Fruit fly (Drosophila melanogaster) whole organism, pupa: ENCODE measurements around the gene Bre1.

Experiments used
- CG10348 ChIP-seq: fragments of 200-800 bp; sonication (Bioruptor generic); IDR thresholded peaks from 2 replicates; pipeline ENCODE4 v1.3.6; 2022; ENCODE audit warnings: missing biosample characterization, missing genetic modification characterization
- CG12605 ChIP-seq: fragments of 200-800 bp; sonication (Bioruptor generic); IDR thresholded peaks from 2 replicates; pipeline ENCODE4 v1.3.6; 2022; ENCODE audit warnings: missing biosample characterization, missing genetic modification characterization
- CG13204 ChIP-seq: fragments of 200-800 bp; sonication (Bioruptor generic); optimal IDR thresholded peaks from 2 replicates; lab custom pipeline; 2018; ENCODE audit warnings: missing biosample characterization, mild to moderate bottlenecking, missing genetic modification characterization, moderate library complexity
- CG14655 ChIP-seq: fragments of 200-800 bp; sonication (Bioruptor generic); optimal IDR thresholded peaks from 3 replicates; lab custom pipeline; 2017; ENCODE audit warnings: mild to moderate bottlenecking, missing biosample characterization, missing genetic modification reagents, missing genetic modification characterization
- CG15710 ChIP-seq: fragments of 200-800 bp; sonication (Bioruptor generic); optimal IDR thresholded peaks from 2 replicates; lab custom pipeline; 2018; ENCODE audit warnings: missing biosample characterization, mild to moderate bottlenecking, missing genetic modification characterization, moderate library complexity
- CG17806 ChIP-seq: fragments of 200-800 bp; sonication (Bioruptor generic); optimal IDR thresholded peaks from 2 replicates; lab custom pipeline; 2018; ENCODE audit warnings: missing biosample characterization, mild to moderate bottlenecking, missing genetic modification characterization, moderate library complexity
- CG32121 ChIP-seq: fragments of 200-800 bp; sonication (Bioruptor generic); IDR thresholded peaks from 2 replicates; pipeline ENCODE4 v1.3.6; 2022; ENCODE audit warnings: missing biosample characterization, missing genetic modification characterization
- CG34367 ChIP-seq: fragments of 200-800 bp; sonication (Bioruptor generic); optimal IDR thresholded peaks from 2 replicates; lab custom pipeline; 2018; ENCODE audit warnings: missing biosample characterization, mild to moderate bottlenecking, missing genetic modification characterization
- CG4496 ChIP-seq: fragments of 200-800 bp; sonication (Bioruptor generic); IDR thresholded peaks from 3 replicates; pipeline ENCODE4 v1.3.6; 2022; ENCODE audit warnings: missing biosample characterization, missing genetic modification characterization
- CG8159 ChIP-seq: fragments of 200-800 bp; sonication (Bioruptor generic); optimal IDR thresholded peaks from 3 replicates; lab custom pipeline; 2018; ENCODE audit warnings: missing biosample characterization, mild to moderate bottlenecking, missing genetic modification characterization, moderate library complexity
- CG8301 ChIP-seq: fragments of 200-800 bp; sonication (Bioruptor generic); optimal IDR thresholded peaks from 2 replicates; lab custom pipeline; 2018; ENCODE audit warnings: missing biosample characterization, mild to moderate bottlenecking, missing genetic modification characterization
- CG9948 ChIP-seq: fragments of 200-800 bp; sonication (Bioruptor generic); optimal IDR thresholded peaks from 2 replicates; lab custom pipeline; 2018; ENCODE audit warnings: missing biosample characterization, mild to moderate bottlenecking, missing genetic modification characterization, moderate library complexity
- D1 ChIP-seq: fragments of 200-800 bp; sonication (Bioruptor generic); optimal IDR thresholded peaks from 2 replicates; lab custom pipeline; 2018; ENCODE audit warnings: missing biosample characterization, mild to moderate bottlenecking, missing genetic modification characterization, moderate library complexity
- EcR ChIP-seq: fragments of 200-800 bp; sonication (Bioruptor generic); optimal IDR thresholded peaks from 3 replicates; lab custom pipeline; 2019; ENCODE audit warnings: missing biosample characterization, missing genetic modification characterization, mild to moderate bottlenecking, moderate library complexity, missing genetic modification reagents
- Ets98B ChIP-seq: fragments of 200-800 bp; sonication (Bioruptor generic); IDR thresholded peaks from 2 replicates; pipeline ENCODE4 v1.3.6; 2022; ENCODE audit warnings: missing biosample characterization, missing genetic modification characterization
- Pif1A ChIP-seq: fragments of 200-800 bp; sonication (Bioruptor generic); optimal IDR thresholded peaks from 3 replicates; lab custom pipeline; 2016; ENCODE audit warnings: missing biosample characterization, missing genetic modification characterization
- Pif1B ChIP-seq: fragments of 200-800 bp; sonication (Bioruptor generic); optimal IDR thresholded peaks from 3 replicates; lab custom pipeline; 2016; ENCODE audit warnings: missing biosample characterization, missing genetic modification characterization
- Snoo ChIP-seq: fragments of 200-800 bp; sonication (Bioruptor generic); optimal IDR thresholded peaks from 3 replicates; lab custom pipeline; 2017; ENCODE audit warnings: missing biosample characterization, mild to moderate bottlenecking, missing genetic modification characterization, inconsistent platforms
- fd96Ca ChIP-seq: fragments of 200-800 bp; sonication (Bioruptor generic); IDR thresholded peaks from 3 replicates; pipeline ENCODE4 v1.3.6; 2022; ENCODE audit warnings: missing biosample characterization, missing genetic modification characterization
- gl ChIP-seq: fragments of 200-800 bp; sonication (Bioruptor generic); optimal IDR thresholded peaks from 2 replicates; lab custom pipeline; 2018; ENCODE audit warnings: missing biosample characterization, mild to moderate bottlenecking, missing genetic modification characterization
- rn ChIP-seq: fragments of 200-800 bp; sonication (Bioruptor generic); IDR thresholded peaks from 2 replicates; pipeline ENCODE4 v1.3.6; 2022; ENCODE audit warnings: missing biosample characterization, missing genetic modification characterization

Gene Bre1

dm6 chr3L:5774782-5775181 is 19.2 kb downstream of the Bre1 start:
- TF ChIP-seq CG34367 (tag; lab: Kevin White, UChicago), result no peak
- 0 out of 3 replicates have a peak, but pooled peaks have one; percentile 9 for TF ChIP-seq CG4496 (GFP tag; lab: Robert Waterston, UW)
- peak; percentile 22 for TF ChIP-seq EcR (GFP tag; lab: Kevin White, UChicago)

dm6 chr3L:5770817-5771425 is 23.1 kb downstream of the Bre1 start:
- TF ChIP-seq CG12605, result peak; percentile 34; the same call in 1 of the 2 replicates
- TF ChIP-seq CG9948 (tag; lab: Kevin White, UChicago), result peak; percentile 79
- peak; percentile 82 for TF ChIP-seq CG4496 (GFP tag; lab: Robert Waterston, UW)
- TF ChIP-seq CG34367 (tag; lab: Kevin White, UChicago), result peak; percentile 77
- peak; percentile 78 for TF ChIP-seq Snoo
- TF ChIP-seq Ets98B (GFP tag; lab: Robert Waterston, UW), result peak; percentile 58
- TF ChIP-seq CG8301 (tag; lab: Kevin White, UChicago), result peak; percentile 87
- peak; percentile 28 for TF ChIP-seq gl (tag; lab: Kevin White, UChicago)
- peak; percentile 85 for TF ChIP-seq CG8159 (tag; lab: Kevin White, UChicago)
- peak; percentile 80 for TF ChIP-seq CG15710
- peak; percentile 58; the same call in 1 of the 3 replicates for TF ChIP-seq fd96Ca (GFP tag; lab: Robert Waterston, UW)
- TF ChIP-seq CG14655, result no peak
- no peak for TF ChIP-seq CG10348 (GFP tag; lab: Robert Waterston, UW)
- TF ChIP-seq Pif1B (GFP tag; lab: Kevin White, UChicago), result no peak
- no peak for TF ChIP-seq Pif1A
- peak; percentile 65 for TF ChIP-seq CG32121 (GFP tag; lab: Robert Waterston, UW)
- TF ChIP-seq D1 (tag; lab: Kevin White, UChicago), result no peak
- TF ChIP-seq CG17806 (tag; lab: Kevin White, UChicago), result peak; percentile 84
- TF ChIP-seq EcR (GFP tag; lab: Kevin White, UChicago), result no peak
- TF ChIP-seq rn, result no peak
- TF ChIP-seq CG13204 (GFP tag; lab: Kevin White, UChicago), result peak; percentile 24
- TF ChIP-seq, all 21 proteins: peak for 14

dm6 chr3L:5770113-5770798 is 23.7 kb downstream of the Bre1 start:
- TF ChIP-seq CG8301 (tag; lab: Kevin White, UChicago) (peak; percentile 64), fd96Ca (GFP tag; lab: Robert Waterston, UW) (peak; percentile 74), CG34367 (tag; lab: Kevin White, UChicago) (peak; percentile 82), rn (peak; percentile 50; the same call in 1 of the 2 replicates), CG10348 (GFP tag; lab: Robert Waterston, UW) (no peak), CG14655 (no peak), CG17806 (tag; lab: Kevin White, UChicago) (peak; percentile 59), CG9948 (tag; lab: Kevin White, UChicago) (peak; percentile 66), CG12605 (peak; percentile 76), CG13204 (GFP tag; lab: Kevin White, UChicago) (peak; percentile 93), CG15710 (peak; percentile 86), EcR (GFP tag; lab: Kevin White, UChicago) (peak; percentile 94), Pif1A (no peak), D1 (tag; lab: Kevin White, UChicago) (no peak), gl (tag; lab: Kevin White, UChicago) (peak; percentile 97), Ets98B (GFP tag; lab: Robert Waterston, UW) (peak; percentile 40), Snoo (peak; percentile 56), CG32121 (GFP tag; lab: Robert Waterston, UW) (peak; percentile 51), CG8159 (tag; lab: Kevin White, UChicago) (peak; percentile 82), CG4496 (GFP tag; lab: Robert Waterston, UW) (peak; percentile 78), Pif1B (GFP tag; lab: Kevin White, UChicago) (peak; percentile 69)

dm6 chr3L:5768532-5769497 is 25.2 kb downstream of the Bre1 start, which contains the start of the genes Ppat-Dpck and scny:
Gene Ppat-Dpck (minus strand): TSS chr3L:5768794.
Gene scny (plus strand): TSS chr3L:5769002.
- TF ChIP-seq Pif1B (GFP tag; lab: Kevin White, UChicago) (no peak), gl (tag; lab: Kevin White, UChicago) (peak; percentile 17), CG17806 (tag; lab: Kevin White, UChicago) (no peak), CG14655 (no peak), CG8301 (tag; lab: Kevin White, UChicago) (no peak), CG8159 (tag; lab: Kevin White, UChicago) (no peak), CG13204 (GFP tag; lab: Kevin White, UChicago) (no peak), CG34367 (tag; lab: Kevin White, UChicago) (no peak), EcR (GFP tag; lab: Kevin White, UChicago) (peak; percentile 82), CG4496 (GFP tag; lab: Robert Waterston, UW) (no peak), D1 (tag; lab: Kevin White, UChicago) (no peak), rn (no peak), CG12605 (peak; percentile 57; the same call in 1 of the 2 replicates), CG15710 (no peak), Snoo (no peak), CG32121 (GFP tag; lab: Robert Waterston, UW) (no peak), Pif1A (no peak), CG9948 (tag; lab: Kevin White, UChicago) (no peak), Ets98B (GFP tag; lab: Robert Waterston, UW) (no peak), CG10348 (GFP tag; lab: Robert Waterston, UW) (no peak), fd96Ca (GFP tag; lab: Robert Waterston, UW) (no peak)
